Fruit fly (Drosophila melanogaster) whole organism, adult: ENCODE data around the gene CG14300.

Experiments
- CG11617 ChIP-seq: fragments of 200-800 bp; sonication (Bioruptor generic); optimal IDR thresholded peaks from 2 replicates; lab custom pipeline; 2017; ENCODE audit warnings: mild to moderate bottlenecking, missing biosample characterization, missing genetic modification reagents, missing genetic modification characterization
- CG12768 ChIP-seq: fragments of 200-800 bp; sonication (Bioruptor generic); optimal IDR thresholded peaks from 2 replicates; lab custom pipeline; 2017; ENCODE audit warnings: missing biosample characterization, missing genetic modification characterization, mild to moderate bottlenecking, moderate library complexity, missing genetic modification reagents
- CG14711 ChIP-seq: fragments of 200-800 bp; sonication (Bioruptor generic); optimal IDR thresholded peaks from 2 replicates; lab custom pipeline; 2018; ENCODE audit warnings: missing biosample characterization, mild to moderate bottlenecking, missing genetic modification characterization, moderate library complexity
- CG1620 ChIP-seq: fragments of 200-800 bp; sonication (Bioruptor generic); optimal IDR thresholded peaks from 2 replicates; lab custom pipeline; 2016; ENCODE audit warnings: missing biosample characterization, missing genetic modification characterization
- CG33017 ChIP-seq: fragments of 200-800 bp; sonication (Bioruptor generic); optimal IDR thresholded peaks from 2 replicates; lab custom pipeline; 2018; ENCODE audit warnings: missing biosample characterization, mild to moderate bottlenecking, missing genetic modification characterization, moderate library complexity
- CG5204 ChIP-seq: fragments of 200-800 bp; sonication (Bioruptor generic); optimal IDR thresholded peaks from 2 replicates; lab custom pipeline; 2016; ENCODE audit warnings: missing biosample characterization, missing genetic modification characterization
- CG7045 ChIP-seq: fragments of 200-800 bp; sonication (Bioruptor generic); optimal IDR thresholded peaks from 2 replicates; lab custom pipeline; 2017; ENCODE audit warnings: missing biosample characterization, mild to moderate bottlenecking, missing genetic modification characterization
- CG7101 ChIP-seq: fragments of 200-800 bp; sonication (Bioruptor generic); optimal IDR thresholded peaks from 2 replicates; lab custom pipeline; 2018; ENCODE audit warnings: missing biosample characterization, mild to moderate bottlenecking, missing genetic modification characterization, moderate library complexity
- Clk ChIP-seq: fragments of 200-800 bp; sonication (Bioruptor generic); optimal IDR thresholded peaks from 2 replicates; lab custom pipeline; 2017; ENCODE audit warnings: missing biosample characterization, missing genetic modification characterization
- Crg-1 ChIP-seq: fragments of 200-800 bp; sonication (Bioruptor generic); optimal IDR thresholded peaks from 2 replicates; lab custom pipeline; 2016; ENCODE audit warnings: missing biosample characterization, missing genetic modification characterization
- Hr96 ChIP-seq: fragments of 200-800 bp; sonication (Bioruptor generic); optimal IDR thresholded peaks from 2 replicates; lab custom pipeline; 2016; ENCODE audit warnings: missing biosample characterization, missing genetic modification characterization
- Mnt ChIP-seq: fragments of 200-800 bp; sonication (Bioruptor generic); optimal IDR thresholded peaks from 2 replicates; lab custom pipeline; 2016; ENCODE audit warnings: missing biosample characterization, mild to moderate bottlenecking, missing genetic modification characterization
- bab1 ChIP-seq: fragments of 200-800 bp; sonication (Bioruptor generic); optimal IDR thresholded peaks from 3 replicates; lab custom pipeline; 2019; ENCODE audit warnings: missing biosample characterization, mild to moderate bottlenecking, missing genetic modification characterization, moderate library complexity
- cic ChIP-seq: fragments of 200-800 bp; sonication (Bioruptor generic); optimal IDR thresholded peaks from 2 replicates; lab custom pipeline; 2017; ENCODE audit warnings: missing biosample characterization, mild to moderate bottlenecking, missing genetic modification characterization, moderate library complexity
- cnc ChIP-seq, 2 experiments: fragments of >200 bp; optimal IDR thresholded peaks; 2 replicates each; lab custom pipeline; 2017
- kay ChIP-seq: fragments of 200-800 bp; sonication (Bioruptor generic); peaks from one replicate; lab custom pipeline; 2016; ENCODE audit warnings: missing biosample characterization, missing genetic modification characterization, borderline replicate concordance
- ovo ChIP-seq: fragments of 200-800 bp; sonication (Bioruptor generic); optimal IDR thresholded peaks from 2 replicates; lab custom pipeline; 2016; ENCODE audit warnings: missing biosample characterization, missing genetic modification characterization
- pad ChIP-seq: fragments of 200-800 bp; sonication (Bioruptor generic); optimal IDR thresholded peaks from 3 replicates; lab custom pipeline; 2017; ENCODE audit warnings: missing biosample characterization, missing genetic modification characterization, mild to moderate bottlenecking, moderate library complexity, missing genetic modification reagents
- tj ChIP-seq: fragments of 200-800 bp; sonication (Bioruptor generic); optimal IDR thresholded peaks from 3 replicates; lab custom pipeline; 2017; ENCODE audit warnings: missing biosample characterization, mild to moderate bottlenecking, missing genetic modification characterization, moderate library complexity
- toe ChIP-seq: fragments of 200-800 bp; sonication (Bioruptor generic); optimal IDR thresholded peaks from 2 replicates; lab custom pipeline; 2016; ENCODE audit warnings: missing biosample characterization, missing genetic modification characterization

The CG14300 gene

dm6 chr3R:18669152-18669551 lies 24.4 kb downstream of the CG14300 start, which contains the start of gene CG7702:
Gene CG7702, plus strand, starts transcription at chr3R:18669390.
- TF ChIP-seq CG14711 (tag; lab: Kevin White, UChicago) (no peak), Hr96 (no peak), cic (GFP tag; lab: Kevin White, UChicago) (no peak), CG33017 (tag; lab: Kevin White, UChicago) (no peak), pad (no peak), Mnt (GFP tag; lab: Kevin White, UChicago) (no peak), cnc (optimal IDR thresholded peaks at IDR 0.05; lab: Kevin White, UChicago) (no peak), Crg-1 (GFP tag; lab: Kevin White, UChicago) (no peak), kay (no peak), bab1 (GFP tag; lab: Kevin White, UChicago) (no peak), CG12768 (GFP tag; lab: Kevin White, UChicago) (no peak)

- TF ChIP-seq bab1 (GFP tag; lab: Kevin White, UChicago) (peak; percentile 53), ovo (GFP tag; lab: Kevin White, UChicago) (no peak), CG14711 (tag; lab: Kevin White, UChicago) (no peak), CG11617 (GFP tag; lab: Kevin White, UChicago) (peak; percentile 14), CG33017 (tag; lab: Kevin White, UChicago) (no peak)
Measured at dm6 chr3R:18667659-18668248, 25.8 kb downstream of the CG14300 start, which contains the start of gene CG31229. Gene CG31229, plus strand, starts transcription at chr3R:18667852.

DNA sequence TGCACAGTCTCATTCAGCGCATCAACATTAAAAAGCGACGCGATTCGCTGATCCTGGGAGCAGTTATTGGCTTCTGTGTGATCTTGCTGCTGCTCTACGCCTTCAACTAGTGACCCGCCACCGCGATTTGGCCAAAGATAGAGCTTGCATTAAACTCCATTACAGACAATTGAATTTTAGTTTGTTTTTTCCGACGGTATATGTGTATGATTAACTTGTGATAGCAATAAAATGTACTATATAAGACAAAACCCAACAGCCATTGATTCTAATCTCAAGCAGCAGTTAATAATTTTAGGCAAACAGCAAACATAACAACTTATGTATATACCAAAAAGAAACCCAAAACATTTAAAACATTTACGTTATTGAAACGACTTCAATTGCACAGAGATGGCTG lies 28.4 kb downstream of the CG14300 start, which contains the start of gene CG31231:
Gene CG31231, plus strand, starts transcription at position 301 of the 400 bp plus-strand sequence.
- TF ChIP-seq CG12768 (GFP tag; lab: Kevin White, UChicago) = no peak
- TF ChIP-seq Mnt (GFP tag; lab: Kevin White, UChicago) = no peak
- TF ChIP-seq ovo (GFP tag; lab: Kevin White, UChicago) = no peak
- TF ChIP-seq Clk (GFP tag; lab: Kevin White, UChicago) = no peak
- TF ChIP-seq CG33017 (tag; lab: Kevin White, UChicago) = no peak
- no peak for TF ChIP-seq Crg-1 (GFP tag; lab: Kevin White, UChicago)
- no peak for TF ChIP-seq cnc (optimal IDR thresholded peaks at IDR 0.05; lab: Kevin White, UChicago)
- no peak for TF ChIP-seq CG11617 (GFP tag; lab: Kevin White, UChicago)
- TF ChIP-seq tj (GFP tag; lab: Kevin White, UChicago) = no peak
- no peak for TF ChIP-seq CG14711 (tag; lab: Kevin White, UChicago)
- no peak for TF ChIP-seq CG7101
- TF ChIP-seq CG1620 (GFP tag; lab: Kevin White, UChicago) = no peak
- TF ChIP-seq cic (GFP tag; lab: Kevin White, UChicago) = no peak

DNA sequence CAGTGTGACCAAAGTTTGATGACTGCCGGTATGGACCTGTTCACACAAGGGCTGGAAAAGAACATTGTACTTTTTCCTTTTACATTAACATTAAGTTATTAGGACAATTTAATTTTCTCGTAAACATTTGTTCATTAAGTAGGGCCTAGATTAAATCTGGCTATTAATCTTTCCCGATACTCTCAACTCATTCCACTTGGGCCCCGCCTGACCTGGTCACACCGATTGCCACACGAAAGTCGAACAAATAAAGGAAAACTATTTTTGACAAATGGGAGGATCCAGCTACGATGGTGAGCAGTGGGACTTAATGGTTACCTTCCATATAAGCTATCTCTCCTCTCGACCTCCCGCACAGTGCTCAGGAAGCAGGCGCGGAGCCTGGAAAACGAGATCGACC lies 30.0 kb downstream of the CG14300 start, which contains the start of the genes Cpsf73 and Gos28:
Gene Cpsf73, minus strand, starts transcription at position 28 of the 400 bp plus-strand sequence.
Gene Gos28, plus strand, starts transcription at position 214 of the 400 bp plus-strand sequence.
- TF ChIP-seq CG14711 (tag; lab: Kevin White, UChicago) = peak; percentile 37
- TF ChIP-seq cic (GFP tag; lab: Kevin White, UChicago) = no peak
- TF ChIP-seq kay = no peak
- no peak for TF ChIP-seq Clk (GFP tag; lab: Kevin White, UChicago)
- no peak for TF ChIP-seq pad
- no peak for TF ChIP-seq Hr96
- TF ChIP-seq CG1620 (GFP tag; lab: Kevin White, UChicago) = no peak
- peak; percentile 41 for TF ChIP-seq Crg-1 (GFP tag; lab: Kevin White, UChicago)
- TF ChIP-seq CG33017 (tag; lab: Kevin White, UChicago) = no peak
- no peak for TF ChIP-seq toe (GFP tag; lab: Kevin White, UChicago)
- TF ChIP-seq CG12768 (GFP tag; lab: Kevin White, UChicago) = no peak
- peak; percentile 5 for TF ChIP-seq Mnt (GFP tag; lab: Kevin White, UChicago)
- TF ChIP-seq CG5204 (GFP tag; lab: Kevin White, UChicago) = no peak
- peak; percentile 37 for TF ChIP-seq CG7101
- TF ChIP-seq CG7045 (GFP tag; lab: Kevin White, UChicago) = no peak
- TF ChIP-seq tj (GFP tag; lab: Kevin White, UChicago) = no peak
- TF ChIP-seq bab1 (GFP tag; lab: Kevin White, UChicago) = peak; percentile 26
- peak; percentile 24 for TF ChIP-seq CG11617 (GFP tag; lab: Kevin White, UChicago)
- TF ChIP-seq cnc (optimal IDR thresholded peaks at IDR 0.05; lab: Kevin White, UChicago) = no peak
- no peak for TF ChIP-seq ovo (GFP tag; lab: Kevin White, UChicago)

- TF ChIP-seq CG7101 = peak; percentile 85
- TF ChIP-seq ovo (GFP tag; lab: Kevin White, UChicago) = peak; percentile 83
- TF ChIP-seq CG7045 (GFP tag; lab: Kevin White, UChicago) = peak; percentile 79
- TF ChIP-seq cic (GFP tag; lab: Kevin White, UChicago) = peak; percentile 58
- peak; percentile 94 for TF ChIP-seq CG1620 (GFP tag; lab: Kevin White, UChicago)
- TF ChIP-seq tj (GFP tag; lab: Kevin White, UChicago) = peak; percentile 62
- peak; percentile 93 for TF ChIP-seq CG5204 (GFP tag; lab: Kevin White, UChicago)
- no peak for TF ChIP-seq kay
- peak; percentile 91 for TF ChIP-seq Hr96
- TF ChIP-seq Mnt (GFP tag; lab: Kevin White, UChicago) = peak; percentile 86
- TF ChIP-seq bab1 (GFP tag; lab: Kevin White, UChicago) = peak; percentile 82
- peak; percentile 93 for TF ChIP-seq Crg-1 (GFP tag; lab: Kevin White, UChicago)
- no peak for TF ChIP-seq cnc (optimal IDR thresholded peaks at IDR 0.05; lab: Kevin White, UChicago)
- peak; percentile 84 for TF ChIP-seq Clk (GFP tag; lab: Kevin White, UChicago)
- peak; percentile 82 for TF ChIP-seq CG11617 (GFP tag; lab: Kevin White, UChicago)
- TF ChIP-seq CG14711 (tag; lab: Kevin White, UChicago) = peak; percentile 79
- TF ChIP-seq CG33017 (tag; lab: Kevin White, UChicago) = peak; percentile 67
- TF ChIP-seq toe (GFP tag; lab: Kevin White, UChicago) = peak; percentile 94
- peak; percentile 89 for TF ChIP-seq CG12768 (GFP tag; lab: Kevin White, UChicago)
- peak; percentile 84 for TF ChIP-seq pad
Measured at dm6 chr3R:18658945-18659642, 34.4 kb downstream of the CG14300 start, which contains the start of the genes CG31224 and CstF64. Gene CG31224, minus strand, starts transcription at chr3R:18659309. Gene CstF64, plus strand, starts transcription at chr3R:18659618.
